Worm (Caenorhabditis elegans) whole organism, L1 larva: ENCODE measurements around the gene nspe-6.

Source experiments
- C34B4.2 ChIP-seq: sonication (generic microtip); optimal IDR thresholded peaks from 2 replicates; lab custom pipeline; 2017; ENCODE audit warnings: mild to moderate bottlenecking, missing genetic modification characterization, missing compliant biosample characterization
- Y116A8C.19 ChIP-seq: sonication (generic microtip); optimal IDR thresholded peaks from 2 replicates; lab custom pipeline; 2016; ENCODE audit warnings: missing compliant biosample characterization, missing genetic modification characterization, borderline replicate concordance
- aly-2 ChIP-seq: fragments of 150-350 bp; optimal IDR thresholded peaks from 2 replicates; lab custom pipeline; 2014; ENCODE audit warnings: missing biosample characterization, missing genetic modification characterization
- ama-1 ChIP-seq: fragments of 150-350 bp; optimal IDR thresholded peaks from 2 replicates; lab custom pipeline; 2014
- blmp-1 ChIP-seq: fragments of 150-350 bp; optimal IDR thresholded peaks from 2 replicates; lab custom pipeline; 2014; ENCODE audit warnings: missing biosample characterization, missing genetic modification characterization
- ceh-8 ChIP-seq: fragments of 200-800 bp; sonication (Bioruptor generic); optimal IDR thresholded peaks from 2 replicates; lab custom pipeline; 2018; ENCODE audit warnings: mild to moderate bottlenecking, missing genetic modification characterization, moderate library complexity, missing compliant biosample characterization
- ceh-82 ChIP-seq, 3 experiments: fragments of 150-350 bp in 1 of 3; sonication (generic microtip) in 2 of 3; optimal IDR thresholded peaks; 2 replicates each; lab custom pipeline; 2014 to 2017; ENCODE audit warnings: missing biosample characterization in 3 of 3, missing genetic modification characterization in 3 of 3
- ceh-90 ChIP-seq: sonication (generic microtip); optimal IDR thresholded peaks from 2 replicates; lab custom pipeline; 2016; ENCODE audit warnings: missing genetic modification characterization, missing compliant biosample characterization
- ces-1 ChIP-seq: fragments of 150-350 bp; optimal IDR thresholded peaks from 2 replicates; lab custom pipeline; 2014; ENCODE audit warnings: missing biosample characterization, missing genetic modification reagents, missing genetic modification characterization
- dpl-1 ChIP-seq, 3 experiments: fragments of 150-350 bp in 2 of 3; sonication (generic microtip) in 1 of 3; optimal IDR thresholded peaks; 2 replicates each; lab custom pipeline; 2014 to 2017; ENCODE audit warnings: missing biosample characterization in 3 of 3, missing genetic modification characterization in 3 of 3, missing genetic modification reagents in 3 of 3
- efl-1 ChIP-seq, 4 experiments: fragments of 150-350 bp; optimal IDR thresholded peaks in 3 of 4; peaks in 1 of 4; 1 replicate in 1 of 4; 2 replicates in 3 of 4; lab custom pipeline; 2014; ENCODE audit warnings: missing biosample characterization in 2 of 4, missing genetic modification characterization in 2 of 4, missing genetic modification reagents in 2 of 4
- efl-3 ChIP-seq: fragments of 200-800 bp; sonication (Bioruptor generic); optimal IDR thresholded peaks from 2 replicates; lab custom pipeline; 2018; ENCODE audit warnings: mild to moderate bottlenecking, missing genetic modification characterization, missing compliant biosample characterization
- egl-27 ChIP-seq, 2 experiments: fragments of 150-350 bp in 1 of 2; sonication (generic microtip); optimal IDR thresholded peaks; 3 replicates each; lab custom pipeline; 2017 to 2018; ENCODE audit warnings: missing biosample characterization in 2 of 2, missing genetic modification characterization in 2 of 2, missing genetic modification reagents in 2 of 2
- elt-3 ChIP-seq, 6 experiments: fragments of 150-350 bp in 1 of 6; sonication (generic microtip); optimal IDR thresholded peaks; 2 replicates each; lab custom pipeline; 2017 to 2018; ENCODE audit warnings: missing biosample characterization in 6 of 6, missing genetic modification characterization in 6 of 6, inconsistent platforms in 1 of 6
- fkh-10 ChIP-seq: sonication (generic microtip); optimal IDR thresholded peaks from 2 replicates; lab custom pipeline; 2017; ENCODE audit warnings: missing biosample characterization, missing genetic modification reagents, missing genetic modification characterization
- fkh-8 ChIP-seq: sonication (generic microtip); optimal IDR thresholded peaks from 2 replicates; lab custom pipeline; 2016; ENCODE audit warnings: mild to moderate bottlenecking, missing genetic modification characterization, missing compliant biosample characterization
- fos-1 ChIP-seq: fragments of 150-350 bp; optimal IDR thresholded peaks from 2 replicates; lab custom pipeline; 2014; ENCODE audit warnings: missing biosample characterization, missing genetic modification characterization
- hlh-17 ChIP-seq: fragments of 200-800 bp; sonication (Bioruptor generic); optimal IDR thresholded peaks from 2 replicates; lab custom pipeline; 2018; ENCODE audit warnings: missing genetic modification characterization, mild to moderate bottlenecking, missing compliant biosample characterization, moderate library complexity, borderline replicate concordance
- lin-14 ChIP-seq: fragments of 200-800 bp; sonication (Bioruptor generic); optimal IDR thresholded peaks from 2 replicates; lab custom pipeline; 2018; ENCODE audit warnings: mild to moderate bottlenecking, missing genetic modification characterization, moderate library complexity, missing compliant biosample characterization
- lin-15B ChIP-seq: fragments of 150-350 bp; sonication (generic microtip); optimal IDR thresholded peaks from 3 replicates; lab custom pipeline; 2014; ENCODE audit warnings: missing biosample characterization, missing genetic modification characterization
- lin-35 ChIP-seq, 2 experiments: fragments of 150-350 bp; optimal IDR thresholded peaks; 2 replicates each; lab custom pipeline; 2014; ENCODE audit warnings: missing biosample characterization in 2 of 2, missing genetic modification characterization in 2 of 2, missing genetic modification reagents in 2 of 2
- lir-3 ChIP-seq: sonication (generic microtip); optimal IDR thresholded peaks from 2 replicates; lab custom pipeline; 2016; ENCODE audit warnings: mild to moderate bottlenecking, missing genetic modification characterization, moderate library complexity, missing compliant biosample characterization; ENCODE audit not compliant: poor library complexity
- lsy-2 ChIP-seq, 2 experiments: fragments of 150-350 bp; optimal IDR thresholded peaks; 2 replicates each; lab custom pipeline; 2014; ENCODE audit warnings: missing biosample characterization in 2 of 2, missing genetic modification characterization in 2 of 2
- mab-9 ChIP-seq: fragments of 200-800 bp; sonication (Bioruptor generic); IDR thresholded peaks from 2 replicates; pipeline ENCODE4 v1.3.6; 2022; ENCODE audit warnings: missing genetic modification reagents, missing genetic modification characterization, missing compliant biosample characterization
- mdl-1 ChIP-seq, 2 experiments: fragments of 150-350 bp; optimal IDR thresholded peaks; 2 replicates each; lab custom pipeline; 2014 to 2017; ENCODE audit warnings: missing biosample characterization in 2 of 2, missing genetic modification characterization in 2 of 2, inconsistent platforms in 1 of 2
- mep-1 ChIP-seq: fragments of 150-350 bp; optimal IDR thresholded peaks from 2 replicates; lab custom pipeline; 2014; ENCODE audit warnings: missing biosample characterization, missing genetic modification characterization
- nhr-12 ChIP-seq: sonication (generic microtip); optimal IDR thresholded peaks from 2 replicates; lab custom pipeline; 2017; ENCODE audit warnings: missing biosample characterization, missing genetic modification characterization
- nhr-19 ChIP-seq: fragments of 200-800 bp; sonication (Bioruptor generic); conservative IDR thresholded peaks from 2 replicates; pipeline ENCODE4 v1.3.6; 2022; ENCODE audit warnings: missing genetic modification characterization, missing compliant biosample characterization
- nhr-20 ChIP-seq: sonication (generic microtip); optimal IDR thresholded peaks from 2 replicates; lab custom pipeline; 2016; ENCODE audit warnings: mild to moderate bottlenecking, missing genetic modification characterization, missing compliant biosample characterization
- nhr-237 ChIP-seq: fragments of 150-350 bp; optimal IDR thresholded peaks from 2 replicates; lab custom pipeline; 2014; ENCODE audit warnings: missing biosample characterization, missing genetic modification characterization
- nhr-28 ChIP-seq: fragments of 150-350 bp; optimal IDR thresholded peaks from 2 replicates; lab custom pipeline; 2014; ENCODE audit warnings: missing biosample characterization, missing genetic modification characterization
- nhr-47 ChIP-seq: sonication (generic microtip); optimal IDR thresholded peaks from 2 replicates; lab custom pipeline; 2016; ENCODE audit warnings: mild to moderate bottlenecking, missing genetic modification characterization, moderate library complexity, missing compliant biosample characterization
- nhr-85 ChIP-seq: sonication (generic microtip); peaks from one replicate; lab custom pipeline; 2016; ENCODE audit warnings: missing genetic modification characterization, inconsistent platforms, missing compliant biosample characterization
- nhr-90 ChIP-seq: sonication (generic microtip); optimal IDR thresholded peaks from 2 replicates; lab custom pipeline; 2016; ENCODE audit warnings: mild to moderate bottlenecking, missing genetic modification characterization, missing compliant biosample characterization; ENCODE audit not compliant: poor library complexity
- pag-3 ChIP-seq: sonication (generic microtip); optimal IDR thresholded peaks from 2 replicates; lab custom pipeline; 2017; ENCODE audit warnings: missing genetic modification characterization, mild to moderate bottlenecking, missing compliant biosample characterization, antibody characterized with exemption, borderline replicate concordance; ENCODE audit not compliant: insufficient read depth
- pqm-1 ChIP-seq: sonication (generic microtip); optimal IDR thresholded peaks from 3 replicates; lab custom pipeline; 2017; ENCODE audit warnings: missing biosample characterization, missing genetic modification characterization
- rnt-1 ChIP-seq: sonication (generic microtip); optimal IDR thresholded peaks from 2 replicates; lab custom pipeline; 2016; ENCODE audit warnings: mild to moderate bottlenecking, missing genetic modification characterization, moderate library complexity, missing compliant biosample characterization
- snpc-4 ChIP-seq: fragments of 150-350 bp; optimal IDR thresholded peaks from 2 replicates; lab custom pipeline; 2014; ENCODE audit warnings: missing biosample characterization, missing genetic modification characterization
- snu-23 ChIP-seq: sonication (generic microtip); optimal IDR thresholded peaks from 2 replicates; lab custom pipeline; 2016; ENCODE audit warnings: missing genetic modification characterization, missing compliant biosample characterization
- sup-37 ChIP-seq: fragments of 200-800 bp; sonication (Bioruptor generic); optimal IDR thresholded peaks from 2 replicates; lab custom pipeline; 2018; ENCODE audit warnings: mild to moderate bottlenecking, missing genetic modification characterization, missing compliant biosample characterization
- tbx-2 ChIP-seq: sonication (generic microtip); optimal IDR thresholded peaks from 2 replicates; lab custom pipeline; 2016; ENCODE audit warnings: missing genetic modification characterization, missing compliant biosample characterization
- unc-130 ChIP-seq: fragments of 150-350 bp; optimal IDR thresholded peaks from 2 replicates; lab custom pipeline; 2017; ENCODE audit warnings: missing biosample characterization, missing genetic modification characterization, inconsistent platforms
- unc-86 ChIP-seq: sonication (generic microtip); optimal IDR thresholded peaks from 2 replicates; lab custom pipeline; 2016; ENCODE audit warnings: missing genetic modification characterization, missing compliant biosample characterization
- xbp-1 ChIP-seq: sonication (generic microtip); optimal IDR thresholded peaks from 2 replicates; lab custom pipeline; 2016; ENCODE audit warnings: missing genetic modification characterization, missing compliant biosample characterization

Gene nspe-6

DNA sequence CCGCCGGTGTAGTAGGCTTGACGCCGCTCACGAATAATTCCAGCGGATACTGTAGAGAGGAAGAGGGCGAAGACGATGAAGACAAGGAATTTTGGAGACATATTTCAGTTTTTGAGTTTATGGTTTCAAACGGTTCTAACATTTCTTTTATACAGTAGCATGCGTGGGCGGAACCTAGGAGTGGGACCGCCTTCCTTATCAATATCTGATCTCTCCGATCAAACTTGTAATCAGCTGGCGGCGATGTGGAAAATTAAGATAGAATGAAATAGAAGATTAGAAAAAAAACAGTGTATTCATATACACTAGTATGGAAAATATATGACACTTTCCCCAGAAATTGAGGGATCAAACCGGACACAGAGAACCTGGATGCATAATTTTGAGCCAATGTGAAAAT lies 3.3 kb upstream of the nspe-6 start, which contains the start of gene nspe-2:
Gene nspe-2 (minus strand): TSS at position 101 of the 400 bp plus-strand sequence.
- no peak for TF ChIP-seq lin-35 (GFP tag; optimal IDR thresholded peaks at IDR 0.05; lab: Kevin White, UChicago)
- no peak for TF ChIP-seq ama-1 (lab: Kevin White, UChicago)
- TF ChIP-seq nhr-237, result no peak
- no peak for TF ChIP-seq nhr-20
- TF ChIP-seq pqm-1 (tag; lab: Kevin White, UChicago), result no peak
- TF ChIP-seq ceh-82 (tag; optimal IDR thresholded peaks at IDR 0.05; lab: Kevin White, UChicago), result no peak
- TF ChIP-seq ceh-8 (GFP tag; lab: Kevin White, UChicago), result no peak
- no peak for TF ChIP-seq hlh-17 (GFP tag; lab: Kevin White, UChicago)
- no peak for TF ChIP-seq efl-1 (optimal IDR thresholded peaks at IDR 0.05; lab: Kevin White, UChicago)
- no peak for TF ChIP-seq efl-1 (GFP tag; optimal IDR thresholded peaks at IDR 0.05 in 1 of 2; lab: Kevin White, UChicago)
- no peak for TF ChIP-seq Y116A8C.19 (tag; lab: Kevin White, UChicago)
- TF ChIP-seq egl-27 (tag; optimal IDR thresholded peaks at IDR 0.05; lab: Kevin White, UChicago), result no peak
- no peak for TF ChIP-seq pag-3 (tag; lab: Kevin White, UChicago)
- TF ChIP-seq unc-86, result no peak
- no peak for TF ChIP-seq mab-9 (GFP tag; lab: Robert Waterston, UW)
- TF ChIP-seq fkh-8 (tag; lab: Kevin White, UChicago), result no peak
- TF ChIP-seq efl-3 (GFP tag; lab: Kevin White, UChicago), result no peak
- TF ChIP-seq nhr-47 (tag; lab: Kevin White, UChicago), result no peak
- TF ChIP-seq nhr-12 (tag; lab: Kevin White, UChicago), result no peak
- no peak for TF ChIP-seq xbp-1 (tag; lab: Kevin White, UChicago)
- no peak for TF ChIP-seq lir-3 (tag; lab: Kevin White, UChicago)

DNA sequence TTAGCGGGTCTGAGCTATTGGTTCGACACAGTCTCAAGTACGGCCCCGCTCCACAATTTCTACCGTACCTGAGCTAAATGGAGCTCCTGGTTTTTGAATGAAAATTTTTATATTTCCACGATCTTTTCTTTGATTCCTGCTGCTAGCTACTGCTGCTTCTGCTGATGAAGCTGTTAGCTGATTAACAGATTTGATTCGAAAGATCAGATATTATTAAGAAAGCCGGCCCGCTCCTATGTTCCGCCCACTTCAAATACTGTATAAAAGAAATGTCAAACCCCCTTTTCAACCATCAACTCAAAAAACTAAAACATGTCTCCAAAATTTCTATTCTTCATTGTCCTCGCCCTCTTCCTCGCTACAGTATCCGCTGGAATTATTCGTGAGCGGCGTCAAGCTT lies 1.6 kb upstream of the nspe-6 start, which contains the start of gene nspe-3:
Gene nspe-3 (plus strand): TSS at position 301 of the 400 bp plus-strand sequence.
- TF ChIP-seq lin-15B (tag; lab: Kevin White, UChicago) (no peak), nhr-20 (no peak), hlh-17 (GFP tag; lab: Kevin White, UChicago) (no peak), nhr-28 (tag; lab: Kevin White, UChicago) (no peak), nhr-47 (tag; lab: Kevin White, UChicago) (no peak), rnt-1 (tag; lab: Kevin White, UChicago) (no peak), snpc-4 (tag; lab: Kevin White, UChicago) (no peak), lir-3 (tag; lab: Kevin White, UChicago) (no peak), tbx-2 (no peak), fkh-10 (no peak), mep-1 (tag; lab: Kevin White, UChicago) (no peak), elt-3 (tag; optimal IDR thresholded peaks at IDR 0.05; lab: Kevin White, UChicago) (no peak), ces-1 (GFP tag; lab: Kevin White, UChicago) (no peak)

DNA sequence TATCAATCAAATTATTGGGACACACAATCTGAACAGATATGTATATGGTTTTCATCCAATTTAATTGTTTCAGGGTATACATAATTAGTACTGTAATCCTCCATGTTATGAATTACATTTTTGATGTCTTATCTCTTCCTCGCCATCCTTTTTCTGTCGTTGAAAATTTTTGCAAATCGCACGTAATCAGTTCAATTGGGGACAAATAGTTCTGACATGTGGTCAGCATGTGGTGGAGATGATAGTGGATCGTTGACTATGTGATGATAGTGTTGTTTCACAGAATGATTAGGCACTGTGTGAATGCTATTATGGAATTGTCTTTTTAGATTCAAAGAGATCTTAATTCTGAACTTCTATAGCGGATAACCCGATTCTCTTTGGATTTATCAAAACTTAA lies 568 bp downstream of the nspe-6 start:
- peak; percentile 50 for TF ChIP-seq blmp-1 (tag; lab: Kevin White, UChicago)
- TF ChIP-seq ceh-90, result no peak
- TF ChIP-seq fkh-8 (tag; lab: Kevin White, UChicago), result no peak
- no peak for TF ChIP-seq fos-1 (tag; lab: Kevin White, UChicago)
- no peak for TF ChIP-seq rnt-1 (tag; lab: Kevin White, UChicago)
- peak; percentile 31 for TF ChIP-seq nhr-90 (tag; lab: Kevin White, UChicago)
- peak; percentile 32 for TF ChIP-seq snu-23 (GFP tag; lab: Kevin White, UChicago)
- TF ChIP-seq C34B4.2 (tag; lab: Kevin White, UChicago), result no peak
- TF ChIP-seq lin-14, result peak; percentile 36
- TF ChIP-seq mdl-1 (tag; optimal IDR thresholded peaks at IDR 0.05; lab: Kevin White, UChicago), result peak in 1 of 2 experiments; percentile 42
- TF ChIP-seq lsy-2 (tag; optimal IDR thresholded peaks at IDR 0.05; lab: Kevin White, UChicago), result no peak
- 0 out of 2 replicates have a peak, but pooled peaks have one; percentile 23 for TF ChIP-seq nhr-19
- peak; percentile 80 for TF ChIP-seq nhr-20
- peak; percentile 21 for TF ChIP-seq tbx-2
- TF ChIP-seq nhr-12 (tag; lab: Kevin White, UChicago), result no peak
- TF ChIP-seq nhr-47 (tag; lab: Kevin White, UChicago), result peak; percentile 32
- no peak for TF ChIP-seq dpl-1 (GFP tag; optimal IDR thresholded peaks at IDR 0.05; lab: Kevin White, UChicago)
- TF ChIP-seq sup-37 (GFP tag; lab: Kevin White, UChicago), result no peak
- TF ChIP-seq lin-35 (GFP tag; optimal IDR thresholded peaks at IDR 0.05; lab: Kevin White, UChicago), result peak in 1 of 2 experiments; percentile 36
- TF ChIP-seq xbp-1 (tag; lab: Kevin White, UChicago), result no peak
- TF ChIP-seq elt-3 (tag; optimal IDR thresholded peaks at IDR 0.05; lab: Kevin White, UChicago), result peak in 5 of 6 experiments; percentile 2 to 88 (median 44)
- TF ChIP-seq efl-1 (optimal IDR thresholded peaks at IDR 0.05; lab: Kevin White, UChicago), result no peak
- TF ChIP-seq efl-1 (GFP tag; optimal IDR thresholded peaks at IDR 0.05 in 1 of 2; lab: Kevin White, UChicago), result peak in 1 of 2 experiments; percentile 33
- TF ChIP-seq nhr-85 (tag; lab: Kevin White, UChicago), result peak; percentile 78
- TF ChIP-seq unc-130 (tag; lab: Kevin White, UChicago), result no peak
- TF ChIP-seq aly-2 (tag; lab: Kevin White, UChicago), result no peak
- TF ChIP-seq, all 84 proteins: peak for 13
